Worm (Caenorhabditis elegans) whole organism, L4 larva: ENCODE results near the gene inx-2.

ENCODE experiments used
- D1046.2 ChIP-seq: fragments of 200-800 bp; sonication (Bioruptor generic); IDR thresholded peaks from 2 replicates; pipeline ENCODE4 v1.3.6; 2022; ENCODE audit warnings: missing genetic modification characterization, missing compliant biosample characterization
- F37D6.2 ChIP-seq: sonication (generic microtip); optimal IDR thresholded peaks from 2 replicates; lab custom pipeline; 2016; ENCODE audit warnings: mild to moderate bottlenecking, missing genetic modification characterization, missing compliant biosample characterization
- T20F7.1 ChIP-seq: fragments of 200-800 bp; sonication (Bioruptor generic); optimal IDR thresholded peaks from 2 replicates; lab custom pipeline; 2018; ENCODE audit warnings: mild to moderate bottlenecking, missing genetic modification characterization, missing compliant biosample characterization
- T26A8.4 ChIP-seq: fragments of 200-800 bp; sonication (Bioruptor generic); IDR thresholded peaks from 2 replicates; pipeline ENCODE4 v1.3.6; 2022; ENCODE audit warnings: missing genetic modification characterization, missing compliant biosample characterization
- Y105C5A.15 ChIP-seq: fragments of 200-800 bp; sonication (Bioruptor generic); IDR thresholded peaks from 2 replicates; pipeline ENCODE4 v1.3.6; 2022; ENCODE audit warnings: missing genetic modification characterization, missing compliant biosample characterization
- aha-1 ChIP-seq: fragments of 150-350 bp; peaks from one replicate; lab custom pipeline; 2014; ENCODE audit warnings: missing biosample characterization, missing genetic modification characterization
- arid-1 ChIP-seq: fragments of 200-800 bp; sonication (Bioruptor generic); conservative IDR thresholded peaks from 2 replicates; pipeline ENCODE4 v1.3.6; 2022; ENCODE audit warnings: missing genetic modification reagents, missing genetic modification characterization, missing compliant biosample characterization
- ceh-20 ChIP-seq: fragments of 200-800 bp; sonication (Bioruptor generic); IDR thresholded peaks from 2 replicates; pipeline ENCODE4 v1.3.6; 2022; ENCODE audit warnings: missing genetic modification reagents, missing genetic modification characterization, missing compliant biosample characterization
- ctbp-1 ChIP-seq: fragments of 200-800 bp; sonication (Bioruptor generic); IDR thresholded peaks from 2 replicates; pipeline ENCODE4 v1.3.6; 2022; ENCODE audit warnings: missing genetic modification reagents, missing genetic modification characterization, missing compliant biosample characterization
- daf-12 ChIP-seq: fragments of 150-350 bp; optimal IDR thresholded peaks from 2 replicates; lab custom pipeline; 2014; ENCODE audit warnings: missing biosample characterization, missing genetic modification reagents, missing genetic modification characterization
- daf-16 ChIP-seq, 3 experiments: sonication (generic microtip); optimal IDR thresholded peaks; 2 replicates each; lab custom pipeline; 2016 to 2017; ENCODE audit warnings: missing genetic modification characterization in 3 of 3, missing genetic modification reagents in 3 of 3, mild to moderate bottlenecking in 2 of 3, missing compliant biosample characterization in 2 of 3, missing biosample characterization in 1 of 3, moderate library complexity in 1 of 3
- dmd-6 ChIP-seq: fragments of 200-800 bp; sonication (Bioruptor generic); IDR thresholded peaks from 2 replicates; pipeline ENCODE4 v1.3.6; 2022; ENCODE audit warnings: missing genetic modification reagents, missing genetic modification characterization, missing compliant biosample characterization
- duxl-1 ChIP-seq: sonication (generic microtip); optimal IDR thresholded peaks from 2 replicates; lab custom pipeline; 2016; ENCODE audit warnings: mild to moderate bottlenecking, missing genetic modification characterization, moderate library complexity, missing compliant biosample characterization; ENCODE audit not compliant: poor library complexity
- egl-27 ChIP-seq: sonication (generic microtip); optimal IDR thresholded peaks from 3 replicates; lab custom pipeline; 2017; ENCODE audit warnings: missing biosample characterization, missing genetic modification reagents, missing genetic modification characterization
- egl-43 ChIP-seq: fragments of 200-800 bp; sonication (Bioruptor generic); IDR thresholded peaks from 2 replicates; pipeline ENCODE4 v1.3.6; 2022; ENCODE audit warnings: missing genetic modification reagents, missing genetic modification characterization, missing compliant biosample characterization
- gei-8 ChIP-seq: fragments of 200-800 bp; sonication (Bioruptor generic); optimal IDR thresholded peaks from 2 replicates; lab custom pipeline; 2018; ENCODE audit warnings: mild to moderate bottlenecking, missing genetic modification characterization, missing compliant biosample characterization
- hif-1 ChIP-seq, 2 experiments: sonication (generic microtip); optimal IDR thresholded peaks; 2 replicates each; lab custom pipeline; 2016 to 2017; ENCODE audit warnings: missing compliant biosample characterization in 2 of 2, missing genetic modification characterization in 2 of 2, missing genetic modification reagents in 2 of 2, missing genotype in 2 of 2, mild to moderate bottlenecking in 1 of 2
- hlh-30 ChIP-seq: sonication (generic microtip); optimal IDR thresholded peaks from 2 replicates; lab custom pipeline; 2017; ENCODE audit warnings: antibody characterized with exemption, mild to moderate bottlenecking, missing genetic modification characterization, missing compliant biosample characterization; ENCODE audit not compliant: insufficient read depth
- hmg-1.1 ChIP-seq: fragments of 200-800 bp; sonication (Bioruptor generic); IDR thresholded peaks from 2 replicates; pipeline ENCODE4 v1.3.6; 2022; ENCODE audit warnings: missing genetic modification reagents, missing genetic modification characterization, missing compliant biosample characterization
- lim-7 ChIP-seq: fragments of 200-800 bp; sonication (Bioruptor generic); IDR thresholded peaks from 2 replicates; pipeline ENCODE4 v1.3.6; 2022; ENCODE audit warnings: missing genetic modification characterization, missing compliant biosample characterization
- lin-13 ChIP-seq: fragments of 150-350 bp; optimal IDR thresholded peaks from 2 replicates; lab custom pipeline; 2014; ENCODE audit warnings: missing biosample characterization, missing genetic modification reagents, missing genetic modification characterization
- lin-29 ChIP-seq: fragments of 200-800 bp; sonication (Bioruptor generic); IDR thresholded peaks from 2 replicates; pipeline ENCODE4 v1.3.6; 2022; ENCODE audit warnings: missing genetic modification reagents, missing genetic modification characterization, missing compliant biosample characterization
- lin-38 ChIP-seq: fragments of 200-800 bp; sonication (Bioruptor generic); IDR thresholded peaks from 2 replicates; pipeline ENCODE4 v1.3.6; 2022; ENCODE audit warnings: missing genetic modification reagents, missing genetic modification characterization, missing compliant biosample characterization
- lsy-2 ChIP-seq, 2 experiments: fragments of 150-350 bp in 1 of 2; sonication (generic microtip) in 1 of 2; optimal IDR thresholded peaks; 2 replicates each; lab custom pipeline; 2014 to 2017; ENCODE audit warnings: missing biosample characterization in 2 of 2, missing genetic modification characterization in 2 of 2
- madf-9 ChIP-seq: fragments of 200-800 bp; sonication (Bioruptor generic); conservative IDR thresholded peaks from 2 replicates; pipeline ENCODE4 v1.3.6; 2022; ENCODE audit warnings: missing genetic modification reagents, missing genetic modification characterization, missing compliant biosample characterization
- mdl-1 ChIP-seq, 2 experiments: fragments of 150-350 bp in 1 of 2; sonication (generic microtip) in 1 of 2; optimal IDR thresholded peaks; 2 replicates each; lab custom pipeline; 2014 to 2017; ENCODE audit warnings: missing biosample characterization in 2 of 2, missing genetic modification characterization in 2 of 2
- nhr-11 ChIP-seq: fragments of 150-350 bp; optimal IDR thresholded peaks from 2 replicates; lab custom pipeline; 2014; ENCODE audit warnings: missing biosample characterization, missing genetic modification characterization
- nhr-42 ChIP-seq: fragments of 200-800 bp; sonication (Bioruptor generic); IDR thresholded peaks from 2 replicates; pipeline ENCODE4 v1.3.6; 2022; ENCODE audit warnings: missing genetic modification characterization, missing compliant biosample characterization
- nhr-48 ChIP-seq: sonication (generic microtip); optimal IDR thresholded peaks from 2 replicates; lab custom pipeline; 2016; ENCODE audit warnings: mild to moderate bottlenecking, missing genetic modification characterization, missing compliant biosample characterization
- nhr-77 ChIP-seq: fragments of 150-350 bp; optimal IDR thresholded peaks from 2 replicates; lab custom pipeline; 2014; ENCODE audit warnings: missing biosample characterization, missing genetic modification characterization
- php-3 ChIP-seq: fragments of 200-800 bp; sonication (Bioruptor generic); IDR thresholded peaks from 2 replicates; pipeline ENCODE4 v1.3.6; 2022; ENCODE audit warnings: missing genetic modification reagents, missing genetic modification characterization, missing compliant biosample characterization
- pqm-1 ChIP-seq: sonication (generic microtip); optimal IDR thresholded peaks from 2 replicates; lab custom pipeline; 2017; ENCODE audit warnings: missing biosample characterization, missing genetic modification characterization
- sdz-12 ChIP-seq: fragments of 200-800 bp; sonication (Bioruptor generic); optimal IDR thresholded peaks from 2 replicates; lab custom pipeline; 2018; ENCODE audit warnings: mild to moderate bottlenecking, missing genetic modification characterization, missing compliant biosample characterization
- spr-3 ChIP-seq: fragments of 200-800 bp; sonication (Bioruptor generic); optimal IDR thresholded peaks from 2 replicates; lab custom pipeline; 2018; ENCODE audit warnings: mild to moderate bottlenecking, missing genetic modification characterization, missing compliant biosample characterization
- tra-1 ChIP-seq: fragments of 200-800 bp; sonication (Bioruptor generic); IDR thresholded peaks from 2 replicates; pipeline ENCODE4 v1.3.6; 2022; ENCODE audit warnings: missing genetic modification reagents, missing genetic modification characterization, missing compliant biosample characterization
- vab-7 ChIP-seq: fragments of 200-800 bp; sonication (Bioruptor generic); IDR thresholded peaks from 2 replicates; pipeline ENCODE4 v1.3.6; 2022; ENCODE audit warnings: missing genetic modification reagents, missing genetic modification characterization, missing compliant biosample characterization
- zag-1 ChIP-seq: fragments of 150-350 bp; optimal IDR thresholded peaks from 2 replicates; lab custom pipeline; 2014; ENCODE audit warnings: missing biosample characterization, missing genetic modification characterization
- zip-11 ChIP-seq: fragments of 200-800 bp; sonication (Bioruptor generic); IDR thresholded peaks from 2 replicates; pipeline ENCODE4 v1.3.6; 2022; ENCODE audit warnings: missing genetic modification characterization, missing compliant biosample characterization

The inx-2 gene

DNA sequence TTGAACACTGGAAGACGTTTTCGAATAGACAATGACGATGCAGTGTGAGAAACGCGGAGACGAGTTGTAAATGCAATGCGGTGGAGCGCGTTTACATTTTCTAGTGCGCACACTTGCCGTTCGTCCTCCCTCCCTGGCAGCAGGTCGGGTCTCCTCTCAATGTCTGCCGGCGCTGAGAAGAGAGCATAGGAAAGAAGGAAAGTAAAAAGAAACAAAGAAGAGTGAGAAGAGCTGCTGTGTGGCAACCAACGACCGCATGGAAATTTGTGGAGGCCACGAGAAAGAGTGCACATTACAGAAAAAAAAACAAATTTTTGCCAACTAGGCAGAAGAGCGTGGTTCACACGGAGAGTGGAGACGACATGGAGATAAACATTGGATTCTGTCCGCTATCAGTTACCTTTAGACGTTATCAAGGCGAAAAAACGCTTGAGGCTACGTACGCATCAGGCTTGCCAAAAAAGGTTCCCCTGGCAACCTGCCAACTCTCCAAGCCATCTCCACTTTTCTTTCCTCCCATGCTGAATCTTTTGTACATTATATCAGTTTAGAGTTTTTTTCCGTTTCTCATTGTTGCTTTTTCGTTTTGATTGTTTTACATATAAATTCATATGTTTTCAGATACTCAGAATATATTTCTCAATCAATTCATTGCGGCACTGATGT is 3.2 kb upstream of the inx-2 start, which contains the start of the genes snrp-40.1 and F08G12.3 (continued):
- TF ChIP-seq zip-11 (GFP tag; lab: Robert Waterston, UW) (no peak), ceh-20 (GFP tag; lab: Robert Waterston, UW) (0 out of 2 replicates have a peak, but pooled peaks have one; percentile 33), lin-29 (GFP tag; lab: Robert Waterston, UW) (no peak), egl-27 (tag; lab: Kevin White, UChicago) (no peak), zag-1 (tag; lab: Kevin White, UChicago) (no peak), vab-7 (GFP tag; lab: Robert Waterston, UW) (peak; percentile 30; the same call in 1 of the 2 replicates), egl-43 (peak; percentile 73), lsy-2 (tag; optimal IDR thresholded peaks at IDR 0.05; lab: Kevin White, UChicago) (peak; percentile 53 to 85), nhr-48 (tag; lab: Kevin White, UChicago) (peak; percentile 68), F37D6.2 (tag; lab: Kevin White, UChicago) (peak; percentile 57), Y105C5A.15 (GFP tag; lab: Robert Waterston, UW) (no peak), lin-13 (GFP tag; lab: Kevin White, UChicago) (peak; percentile 28), lin-38 (GFP tag; lab: Robert Waterston, UW) (peak; percentile 93), T20F7.1 (peak; percentile 14), hmg-1.1 (GFP tag; lab: Robert Waterston, UW) (peak; percentile 92), madf-9 (GFP tag; lab: Robert Waterston, UW) (peak; percentile 27), pqm-1 (tag; lab: Kevin White, UChicago) (peak; percentile 70), dmd-6 (peak; percentile 79), hlh-30 (tag; lab: Kevin White, UChicago) (peak; percentile 90), nhr-11 (peak; percentile 94), aha-1 (tag; lab: Kevin White, UChicago) (peak; percentile 99), D1046.2 (no peak), ctbp-1 (GFP tag; lab: Robert Waterston, UW) (no peak; the same call in 1 of the 2 replicates), lim-7 (GFP tag; lab: Robert Waterston, UW) (no peak), gei-8 (GFP tag; lab: Kevin White, UChicago) (no peak), arid-1 (GFP tag; lab: Robert Waterston, UW) (peak; percentile 47; the same call in 1 of the 2 replicates), hif-1 (tag; optimal IDR thresholded peaks at IDR 0.05; lab: Kevin White, UChicago) (peak in 1 of 2 experiments; percentile 75), duxl-1 (no peak), T26A8.4 (GFP tag; lab: Robert Waterston, UW) (peak; percentile 51; the same call in 1 of the 2 replicates), php-3 (GFP tag; lab: Robert Waterston, UW) (no peak), nhr-42 (GFP tag; lab: Robert Waterston, UW) (no peak), sdz-12 (GFP tag; lab: Kevin White, UChicago) (no peak), daf-16 (GFP tag; optimal IDR thresholded peaks at IDR 0.05; lab: Kevin White, UChicago) (peak in 1 of 2 experiments; percentile 59), daf-16 (tag; optimal IDR thresholded peaks at IDR 0.05; lab: Kevin White, UChicago) (peak; percentile 83), nhr-77 (tag; lab: Kevin White, UChicago) (peak; percentile 78)
- TF ChIP-seq, all 104 proteins: peak for 38

ce11 chrX:11290528-11290927 is 6.0 kb downstream of the inx-2 start:
- TF ChIP-seq lsy-2 (tag; optimal IDR thresholded peaks at IDR 0.05; lab: Kevin White, UChicago) (no peak), spr-3 (GFP tag; lab: Kevin White, UChicago) (no peak), mdl-1 (tag; optimal IDR thresholded peaks at IDR 0.05; lab: Kevin White, UChicago) (no peak), tra-1 (GFP tag; lab: Robert Waterston, UW) (no peak), daf-12 (tag; lab: Kevin White, UChicago) (no peak), zip-11 (GFP tag; lab: Robert Waterston, UW) (no peak)
- TF ChIP-seq, all 104 proteins: peak for 0
